Fruit fly (Drosophila melanogaster) whole organism, embryonic: ENCODE data around the gene CG31551.

Experiments
- Antp ChIP-seq: fragments of 200-800 bp; sonication (Bioruptor generic); optimal IDR thresholded peaks from 3 replicates; lab custom pipeline; 2016; ENCODE audit warnings: missing biosample characterization, missing genetic modification characterization
- Bgb ChIP-seq: fragments of 200-800 bp; sonication (Bioruptor generic); IDR thresholded peaks from 2 replicates; pipeline ENCODE4 v1.3.6; 2022; ENCODE audit warnings: missing biosample characterization, missing genetic modification characterization; ENCODE audit not compliant: partially characterized antibody
- CG10267 ChIP-seq: fragments of 200-800 bp; sonication (Bioruptor generic); optimal IDR thresholded peaks from 2 replicates; lab custom pipeline; 2018; ENCODE audit warnings: missing biosample characterization, mild to moderate bottlenecking, missing genetic modification characterization, moderate library complexity
- CG11398 ChIP-seq: fragments of 200-800 bp; sonication (Bioruptor generic); optimal IDR thresholded peaks from 2 replicates; lab custom pipeline; 2016; ENCODE audit warnings: missing biosample characterization, missing genetic modification characterization
- CG12236 ChIP-seq: fragments of 200-800 bp; sonication (Bioruptor generic); optimal IDR thresholded peaks from 2 replicates; lab custom pipeline; 2016; ENCODE audit warnings: missing biosample characterization, missing genetic modification characterization
- CG12659 ChIP-seq: fragments of 200-800 bp; sonication (Bioruptor generic); optimal IDR thresholded peaks from 3 replicates; lab custom pipeline; 2017; ENCODE audit warnings: mild to moderate bottlenecking, missing biosample characterization, missing genetic modification reagents, missing genetic modification characterization
- CG15269 ChIP-seq: fragments of 200-800 bp; sonication (Bioruptor generic); optimal IDR thresholded peaks from 2 replicates; lab custom pipeline; 2018; ENCODE audit warnings: missing biosample characterization, mild to moderate bottlenecking, missing genetic modification characterization, moderate library complexity
- CG15479 ChIP-seq: fragments of 200-800 bp; sonication (Bioruptor generic); optimal IDR thresholded peaks from 3 replicates; lab custom pipeline; 2019; ENCODE audit warnings: missing biosample characterization, mild to moderate bottlenecking, missing genetic modification characterization, moderate library complexity
- CG15514 ChIP-seq: fragments of 200-800 bp; sonication (Bioruptor generic); optimal IDR thresholded peaks from 3 replicates; lab custom pipeline; 2017; ENCODE audit warnings: missing biosample characterization, missing genetic modification characterization, mild to moderate bottlenecking, moderate library complexity, missing genetic modification reagents
- CG15601 ChIP-seq: fragments of 200-800 bp; sonication (Bioruptor generic); optimal IDR thresholded peaks from 3 replicates; lab custom pipeline; 2019; ENCODE audit warnings: missing biosample characterization, mild to moderate bottlenecking, missing genetic modification characterization, moderate library complexity
- CG16863 ChIP-seq: fragments of 200-800 bp; sonication (Bioruptor generic); optimal IDR thresholded peaks from 3 replicates; lab custom pipeline; 2016; ENCODE audit warnings: missing biosample characterization, missing genetic modification characterization
- CG17912 ChIP-seq: fragments of 200-800 bp; sonication (Bioruptor generic); optimal IDR thresholded peaks from 2 replicates; lab custom pipeline; 2018; ENCODE audit warnings: missing biosample characterization, mild to moderate bottlenecking, missing genetic modification characterization
- CG2202 ChIP-seq: fragments of 200-800 bp; sonication (Bioruptor generic); optimal IDR thresholded peaks from 2 replicates; lab custom pipeline; 2018; ENCODE audit warnings: missing biosample characterization, mild to moderate bottlenecking, missing genetic modification characterization
- CG33557 ChIP-seq: fragments of 200-800 bp; sonication (Bioruptor generic); optimal IDR thresholded peaks from 2 replicates; lab custom pipeline; 2019; ENCODE audit warnings: missing biosample characterization, mild to moderate bottlenecking, missing genetic modification characterization, moderate library complexity
- CG34224 ChIP-seq: fragments of 200-800 bp; sonication (Bioruptor generic); IDR thresholded peaks from 3 replicates; pipeline ENCODE4 v1.3.6; 2022; ENCODE audit warnings: missing biosample characterization, missing genetic modification characterization; ENCODE audit not compliant: partially characterized antibody
- CG34376 ChIP-seq: fragments of 200-800 bp; sonication (Bioruptor generic); optimal IDR thresholded peaks from 2 replicates; lab custom pipeline; 2018; ENCODE audit warnings: missing biosample characterization, mild to moderate bottlenecking, missing genetic modification characterization
- CG4404 ChIP-seq: fragments of 200-800 bp; sonication (Bioruptor generic); IDR thresholded peaks from 2 replicates; pipeline ENCODE4 v1.3.6; 2022; ENCODE audit warnings: missing biosample characterization, missing genetic modification characterization
- CG5180 ChIP-seq: fragments of 200-800 bp; sonication (Bioruptor generic); optimal IDR thresholded peaks from 3 replicates; lab custom pipeline; 2017; ENCODE audit warnings: missing biosample characterization, missing genetic modification characterization, mild to moderate bottlenecking, moderate library complexity, missing genetic modification reagents
- CG5245 ChIP-seq: fragments of 200-800 bp; sonication (Bioruptor generic); optimal IDR thresholded peaks from 3 replicates; lab custom pipeline; 2016; ENCODE audit warnings: missing biosample characterization, missing genetic modification characterization
- CG7271 ChIP-seq: fragments of 200-800 bp; sonication (Bioruptor generic); optimal IDR thresholded peaks from 2 replicates; lab custom pipeline; 2018; ENCODE audit warnings: missing biosample characterization, mild to moderate bottlenecking, missing genetic modification characterization, moderate library complexity
- CG7745 ChIP-seq: fragments of 200-800 bp; sonication (Bioruptor generic); optimal IDR thresholded peaks from 2 replicates; lab custom pipeline; 2018; ENCODE audit warnings: missing biosample characterization, mild to moderate bottlenecking, missing genetic modification characterization, moderate library complexity
- CG8281 ChIP-seq: fragments of 200-800 bp; sonication (Bioruptor generic); optimal IDR thresholded peaks from 2 replicates; lab custom pipeline; 2018; ENCODE audit warnings: missing biosample characterization, mild to moderate bottlenecking, missing genetic modification characterization, moderate library complexity
- CG8478 ChIP-seq: fragments of >200 bp; optimal IDR thresholded peaks from 2 replicates; lab custom pipeline; 2018
- CG8944 ChIP-seq: fragments of 200-800 bp; sonication (Bioruptor generic); optimal IDR thresholded peaks from 3 replicates; lab custom pipeline; 2016; ENCODE audit warnings: missing biosample characterization, missing genetic modification characterization
- CG9437 ChIP-seq: fragments of 200-800 bp; sonication (Bioruptor generic); optimal IDR thresholded peaks from 2 replicates; lab custom pipeline; 2018; ENCODE audit warnings: missing biosample characterization, mild to moderate bottlenecking, missing genetic modification characterization
- CoRest ChIP-seq: fragments of 200-800 bp; sonication (Bioruptor generic); optimal IDR thresholded peaks from 3 replicates; lab custom pipeline; 2018; ENCODE audit warnings: missing biosample characterization, mild to moderate bottlenecking, missing genetic modification characterization, moderate library complexity
- D ChIP-seq, 2 experiments: fragments of 200-800 bp in 1 of 2; fragments of >200 bp in 1 of 2; sonication (Bioruptor generic) in 1 of 2; optimal IDR thresholded peaks; 2 replicates in 1 of 2; 3 replicates in 1 of 2; lab custom pipeline; 2017; ENCODE audit warnings: mild to moderate bottlenecking in 1 of 2, missing biosample characterization in 1 of 2, missing genetic modification characterization in 1 of 2, missing genetic modification reagents in 1 of 2
- Hr3 ChIP-seq: fragments of 200-800 bp; sonication (Bioruptor generic); optimal IDR thresholded peaks from 3 replicates; lab custom pipeline; 2016; ENCODE audit warnings: missing biosample characterization, missing genetic modification characterization
- Lpt ChIP-seq: fragments of >200 bp; optimal IDR thresholded peaks from 2 replicates; lab custom pipeline; 2018; ENCODE audit warnings: missing biosample characterization, missing genetic modification characterization
- Med ChIP-seq: fragments of 200-800 bp; sonication (Bioruptor generic); peaks from one replicate; lab custom pipeline; 2016; ENCODE audit warnings: missing biosample characterization, missing genetic modification characterization, mild to moderate bottlenecking, inconsistent platforms, moderate library complexity
- Nf-YC ChIP-seq: fragments of 200-800 bp; optimal IDR thresholded peaks from 3 replicates; lab custom pipeline; 2019; ENCODE audit warnings: missing biosample characterization, mild to moderate bottlenecking, missing genetic modification characterization, moderate library complexity
- Sin3A ChIP-seq: fragments of >200 bp; optimal IDR thresholded peaks from 2 replicates; lab custom pipeline; 2018
- Sry-δ ChIP-seq: fragments of 200-800 bp; sonication (Bioruptor generic); optimal IDR thresholded peaks from 2 replicates; lab custom pipeline; 2016; ENCODE audit warnings: missing biosample characterization, missing genetic modification characterization
- ara ChIP-seq: fragments of 200-800 bp; sonication (Bioruptor generic); IDR thresholded peaks from 2 replicates; pipeline ENCODE4 v1.3.6; 2022; ENCODE audit warnings: missing biosample characterization, missing genetic modification characterization
- bcd ChIP-seq: fragments of 200-800 bp; sonication (Bioruptor generic); optimal IDR thresholded peaks from 2 replicates; lab custom pipeline; 2017; ENCODE audit warnings: missing biosample characterization, mild to moderate bottlenecking, missing genetic modification characterization
- disco-r ChIP-seq: fragments of 200-800 bp; sonication (Bioruptor generic); optimal IDR thresholded peaks from 2 replicates; lab custom pipeline; 2016; ENCODE audit warnings: missing biosample characterization, missing genetic modification characterization
- dpn ChIP-seq, 2 experiments: fragments of 200-800 bp; sonication (Bioruptor generic); optimal IDR thresholded peaks; 3 replicates each; lab custom pipeline; 2016; ENCODE audit warnings: missing biosample characterization in 2 of 2, missing genetic modification characterization in 2 of 2
- eyg ChIP-seq: fragments of 200-800 bp; sonication (Bioruptor generic); optimal IDR thresholded peaks from 3 replicates; lab custom pipeline; 2016; ENCODE audit warnings: missing biosample characterization, missing genetic modification characterization
- inv ChIP-seq: fragments of 200-800 bp; sonication (Bioruptor generic); IDR thresholded peaks from 2 replicates; pipeline ENCODE4 v1.3.6; 2022; ENCODE audit warnings: missing biosample characterization, missing genetic modification characterization; ENCODE audit not compliant: partially characterized antibody
- jigr1 ChIP-seq: fragments of 200-800 bp; sonication (Bioruptor generic); IDR thresholded peaks from 3 replicates; pipeline ENCODE4 v1.3.6; 2022; ENCODE audit warnings: missing biosample characterization, missing genetic modification characterization
- lab ChIP-seq: fragments of 200-800 bp; sonication (Bioruptor generic); optimal IDR thresholded peaks from 3 replicates; lab custom pipeline; 2017; ENCODE audit warnings: missing biosample characterization, missing genetic modification characterization, mild to moderate bottlenecking, moderate library complexity, missing genetic modification reagents
- pb ChIP-seq: fragments of 200-800 bp; sonication (Bioruptor generic); optimal IDR thresholded peaks from 3 replicates; lab custom pipeline; 2016; ENCODE audit warnings: missing biosample characterization, missing genetic modification characterization
- pfk ChIP-seq: fragments of 200-800 bp; sonication (Bioruptor generic); optimal IDR thresholded peaks from 2 replicates; lab custom pipeline; 2018; ENCODE audit warnings: missing biosample characterization, mild to moderate bottlenecking, missing genetic modification characterization, moderate library complexity
- pnt ChIP-seq: fragments of 200-800 bp; sonication (Bioruptor generic); optimal IDR thresholded peaks from 3 replicates; lab custom pipeline; 2016; ENCODE audit warnings: missing biosample characterization, missing genetic modification characterization
- sens ChIP-seq: fragments of 200-800 bp; sonication (Bioruptor generic); peaks from one replicate; lab custom pipeline; 2016; ENCODE audit warnings: missing biosample characterization, missing genetic modification characterization
- slp2 ChIP-seq: fragments of 200-800 bp; sonication (Bioruptor generic); optimal IDR thresholded peaks from 2 replicates; lab custom pipeline; 2016; ENCODE audit warnings: missing biosample characterization, missing genetic modification characterization
- sqz ChIP-seq: fragments of 200-800 bp; sonication (Bioruptor generic); optimal IDR thresholded peaks from 3 replicates; lab custom pipeline; 2018; ENCODE audit warnings: missing biosample characterization, mild to moderate bottlenecking, missing genetic modification characterization
- tgo ChIP-seq: fragments of 200-800 bp; sonication (Bioruptor generic); IDR thresholded peaks from 3 replicates; pipeline ENCODE4 v1.3.6; 2022; ENCODE audit warnings: missing biosample characterization, missing genetic modification characterization
- zen2 ChIP-seq: fragments of 200-800 bp; sonication (Bioruptor generic); IDR thresholded peaks from 3 replicates; pipeline ENCODE4 v1.3.6; 2022; ENCODE audit warnings: missing biosample characterization, missing genetic modification characterization; ENCODE audit not compliant: partially characterized antibody

Gene CG31551

dm6 chr3R:5622985-5623630 lies 4.5 kb upstream of the CG31551 start (continued):
- TF ChIP-seq CG2202 (tag; lab: Kevin White, UChicago) (peak; percentile 85), CG12236 (peak; percentile 77), disco-r (GFP tag; lab: Kevin White, UChicago) (peak; percentile 48), CG7271 (peak; percentile 78), CG34376 (GFP tag; lab: Kevin White, UChicago) (peak; percentile 86), eyg (GFP tag; lab: Kevin White, UChicago) (peak; percentile 83), pnt (GFP tag; lab: Kevin White, UChicago) (peak; percentile 48), Med (GFP tag; lab: Kevin White, UChicago) (peak; percentile 96), jigr1 (GFP tag; lab: Robert Waterston, UW) (no peak), CoRest (peak; percentile 58), CG5245 (GFP tag; lab: Kevin White, UChicago) (peak; percentile 72), CG15601 (tag; lab: Kevin White, UChicago) (peak; percentile 87), CG8478 (lab: Kevin White, UChicago) (no peak), ara (GFP tag; lab: Robert Waterston, UW) (no peak), CG12659 (peak; percentile 70), CG9437 (peak; percentile 37), CG4404 (GFP tag; lab: Robert Waterston, UW) (no peak), CG34224 (GFP tag; lab: Robert Waterston, UW) (no peak), CG8281 (tag; lab: Kevin White, UChicago) (peak; percentile 64), slp2 (GFP tag; lab: Kevin White, UChicago) (peak; percentile 58), bcd (GFP tag; lab: Kevin White, UChicago) (peak; percentile 66), CG5180 (GFP tag; lab: Kevin White, UChicago) (peak; percentile 60), Nf-YC (tag; lab: Kevin White, UChicago) (peak; percentile 43), Bgb (GFP tag; lab: Robert Waterston, UW) (no peak), CG33557 (peak; percentile 90), sqz (peak; percentile 99), inv (GFP tag; lab: Robert Waterston, UW) (no peak), CG10267 (peak; percentile 97), tgo (GFP tag; lab: Robert Waterston, UW) (no peak), Sry-δ (GFP tag; lab: Kevin White, UChicago) (peak; percentile 21), CG7745 (tag; lab: Kevin White, UChicago) (peak; percentile 76), lab (GFP tag; lab: Kevin White, UChicago) (peak; percentile 92), Sin3A (lab: Kevin White, UChicago) (no peak), zen2 (GFP tag; lab: Robert Waterston, UW) (no peak), Hr3 (GFP tag; lab: Kevin White, UChicago) (peak; percentile 10), CG15514 (GFP tag; lab: Kevin White, UChicago) (peak; percentile 77), CG16863 (peak; percentile 71), CG8944 (GFP tag; lab: Kevin White, UChicago) (peak; percentile 64), CG15479 (GFP tag; lab: Kevin White, UChicago) (peak; percentile 66), pfk (peak; percentile 86), dpn (GFP tag; optimal IDR thresholded peaks at IDR 0.05; lab: Kevin White, UChicago) (peak; percentile 47 to 72), pb (GFP tag; lab: Kevin White, UChicago) (peak; percentile 72), CG11398 (GFP tag; lab: Kevin White, UChicago) (peak; percentile 80), CG17912 (GFP tag; lab: Kevin White, UChicago) (peak; percentile 83), Lpt (GFP tag; lab: Kevin White, UChicago) (no peak), D (optimal IDR thresholded peaks at IDR 0.05; lab: Kevin White, UChicago) (no peak), D (GFP tag; optimal IDR thresholded peaks at IDR 0.05; lab: Kevin White, UChicago) (peak; percentile 85), CG15269 (peak; percentile 70), sens (GFP tag; lab: Kevin White, UChicago) (peak; percentile 97), Antp (GFP tag; lab: Kevin White, UChicago) (peak; percentile 56)
